Worm (Caenorhabditis elegans) whole organism, L4/young adult: ENCODE results near the gene mab-10.

Experiments
- dao-5 ChIP-seq: sonication (generic microtip); optimal IDR thresholded peaks from 2 replicates; lab custom pipeline; 2016; ENCODE audit warnings: missing genotype, missing genetic modification characterization, moderate library complexity, missing compliant biosample characterization
- him-1 ChIP-seq: sonication (generic microtip); optimal IDR thresholded peaks from 2 replicates; lab custom pipeline; 2016; ENCODE audit warnings: missing genotype, missing genetic modification reagents, missing genetic modification characterization, missing compliant biosample characterization

ce11 chrII:10519863-10520262, 8.0 kb upstream of the mab-10 start:
- TF ChIP-seq him-1 (no peak), dao-5 (tag; lab: Kevin White, UChicago) (no peak)
